Worm (Caenorhabditis elegans): ENCODE results near the gene srh-109.

- no peak for TF ChIP-seq zfp-2 (tag; optimal IDR thresholded peaks at IDR 0.05)
- no peak for TF ChIP-seq egl-27 (tag; optimal IDR thresholded peaks at IDR 0.05)
- no peak for TF ChIP-seq F49E8.2 (tag; optimal IDR thresholded peaks at IDR 0.05; ENCODE audit: borderline replicate concordance)
- no peak for TF ChIP-seq dpl-1 (GFP tag; optimal IDR thresholded peaks at IDR 0.05)
- no peak for TF ChIP-seq unc-62 (GFP tag; optimal IDR thresholded peaks at IDR 0.05 in 1 of 2)
- TF ChIP-seq unc-62 (tag; optimal IDR thresholded peaks at IDR 0.05): no peak
- TF ChIP-seq lin-13 (GFP tag; optimal IDR thresholded peaks at IDR 0.05): no peak
These were observed 22.8 kb upstream of the srh-109 start for ce11 chrV:17243016-17243415.

Measured in whole organism, L4 larva.